Worm (Caenorhabditis elegans) whole organism, late embryonic: ENCODE measurements around the gene Y81B9A.4.

Experiments used
- ceh-31 ChIP-seq: sonication (generic microtip); optimal IDR thresholded peaks from 2 replicates; lab custom pipeline; 2016; ENCODE audit warnings: missing genetic modification characterization, missing compliant biosample characterization
- fkh-10 ChIP-seq: fragments of 150-350 bp; optimal IDR thresholded peaks from 2 replicates; lab custom pipeline; 2014; ENCODE audit warnings: missing biosample characterization, missing genetic modification reagents, missing genetic modification characterization
- pqm-1 ChIP-seq: sonication (generic microtip); optimal IDR thresholded peaks from 2 replicates; lab custom pipeline; 2016; ENCODE audit warnings: missing genetic modification characterization, missing compliant biosample characterization
- pros-1 ChIP-seq: fragments of 150-350 bp; optimal IDR thresholded peaks from 2 replicates; lab custom pipeline; 2014; ENCODE audit warnings: missing biosample characterization, missing genetic modification reagents, missing genetic modification characterization
- ref-2 ChIP-seq: sonication (generic microtip); optimal IDR thresholded peaks from 2 replicates; lab custom pipeline; 2016; ENCODE audit warnings: missing genetic modification characterization, missing compliant biosample characterization
- unc-86 ChIP-seq: sonication (generic microtip); optimal IDR thresholded peaks from 2 replicates; lab custom pipeline; 2016; ENCODE audit warnings: missing genetic modification characterization, missing compliant biosample characterization

DNA sequence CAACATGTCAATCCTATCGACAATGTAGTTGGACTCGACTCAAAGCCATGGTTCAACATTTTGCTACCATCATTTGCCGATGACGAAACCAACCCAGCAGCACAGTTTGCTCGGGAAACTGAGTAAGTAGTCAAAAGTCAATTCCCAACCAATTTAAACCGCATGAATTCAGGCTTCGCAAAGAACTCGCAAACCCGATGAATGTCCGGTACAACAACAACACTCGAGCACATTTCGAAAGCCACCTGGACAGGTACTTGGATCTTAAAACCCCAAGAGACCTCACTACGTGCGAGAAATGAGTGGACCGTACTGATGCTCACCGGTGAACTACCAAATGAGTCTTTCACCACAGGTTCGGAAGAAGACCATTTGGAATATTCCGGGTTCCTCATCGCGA is 13.4 kb upstream of the Y81B9A.4 start:
- no peak for TF ChIP-seq pqm-1 (tag; lab: Kevin White, UChicago)
- no peak for TF ChIP-seq ceh-31 (tag; lab: Kevin White, UChicago)
- TF ChIP-seq ref-2 (tag; lab: Kevin White, UChicago) = no peak
- TF ChIP-seq unc-86 = no peak
- no peak for TF ChIP-seq fkh-10 (GFP tag; lab: Kevin White, UChicago)
- no peak for TF ChIP-seq pros-1 (tag; lab: Kevin White, UChicago)
